Fruit fly (Drosophila melanogaster) whole organism, embryonic: Measurements from ENCODE around the gene CG15543.

ENCODE experiments used
- Ada2b ChIP-seq: fragments of 200-800 bp; sonication (Bioruptor generic); IDR thresholded peaks from 2 replicates; pipeline ENCODE4 v1.3.6; 2022; ENCODE audit warnings: missing biosample characterization, missing genetic modification characterization
- Atf3 ChIP-seq: fragments of 200-800 bp; sonication (Bioruptor generic); optimal IDR thresholded peaks from 3 replicates; lab custom pipeline; 2016; ENCODE audit warnings: missing biosample characterization, missing genetic modification characterization
- CG10959 ChIP-seq: fragments of 200-800 bp; sonication (Bioruptor generic); IDR thresholded peaks from 2 replicates; pipeline ENCODE4 v1.3.6; 2022; ENCODE audit warnings: missing biosample characterization, missing genetic modification characterization
- CG11456 ChIP-seq: fragments of 200-800 bp; sonication (Bioruptor generic); IDR thresholded peaks from 3 replicates; pipeline ENCODE4 v1.3.6; 2022; ENCODE audit warnings: missing biosample characterization, missing genetic modification characterization
- CG12071 ChIP-seq: fragments of 200-800 bp; sonication (Bioruptor generic); optimal IDR thresholded peaks from 3 replicates; lab custom pipeline; 2018; ENCODE audit warnings: missing biosample characterization, mild to moderate bottlenecking, missing genetic modification characterization
- CG12744 ChIP-seq: fragments of 200-800 bp; sonication (Bioruptor generic); optimal IDR thresholded peaks from 2 replicates; lab custom pipeline; 2016; ENCODE audit warnings: missing biosample characterization, missing genetic modification characterization
- CG14667 ChIP-seq: fragments of 200-800 bp; sonication (Bioruptor generic); IDR thresholded peaks from 2 replicates; pipeline ENCODE4 v1.3.6; 2022; ENCODE audit warnings: missing biosample characterization, missing genetic modification characterization
- CG14860 ChIP-seq: fragments of 200-800 bp; sonication (Bioruptor generic); IDR thresholded peaks from 3 replicates; pipeline ENCODE4 v1.3.6; 2022; ENCODE audit warnings: missing biosample characterization, missing genetic modification characterization; ENCODE audit not compliant: partially characterized antibody
- CG1603 ChIP-seq: fragments of 200-800 bp; sonication (Bioruptor generic); optimal IDR thresholded peaks from 2 replicates; lab custom pipeline; 2019; ENCODE audit warnings: missing biosample characterization, mild to moderate bottlenecking, missing genetic modification characterization, moderate library complexity
- CG17328 ChIP-seq: fragments of 200-800 bp; sonication (Bioruptor generic); IDR thresholded peaks from 2 replicates; pipeline ENCODE4 v1.3.6; 2022; ENCODE audit warnings: missing biosample characterization, missing genetic modification characterization
- CG17361 ChIP-seq: fragments of 200-800 bp; sonication (Bioruptor generic); IDR thresholded peaks from 3 replicates; pipeline ENCODE4 v1.3.6; 2022; ENCODE audit warnings: missing biosample characterization, missing genetic modification characterization
- CG1832 ChIP-seq: fragments of 200-800 bp; sonication (Bioruptor generic); optimal IDR thresholded peaks from 2 replicates; lab custom pipeline; 2017; ENCODE audit warnings: missing biosample characterization, mild to moderate bottlenecking, missing genetic modification characterization, inconsistent platforms
- CG31441 ChIP-seq: fragments of 200-800 bp; sonication (Bioruptor generic); IDR thresholded peaks from 2 replicates; pipeline ENCODE4 v1.3.6; 2022; ENCODE audit warnings: missing biosample characterization, missing genetic modification characterization
- CG3281 ChIP-seq: fragments of 200-800 bp; sonication (Bioruptor generic); optimal IDR thresholded peaks from 3 replicates; lab custom pipeline; 2017; ENCODE audit warnings: missing biosample characterization, mild to moderate bottlenecking, missing genetic modification characterization
- CG4282 ChIP-seq: fragments of 200-800 bp; sonication (Bioruptor generic); optimal IDR thresholded peaks from 2 replicates; lab custom pipeline; 2016; ENCODE audit warnings: missing biosample characterization, missing genetic modification characterization
- CG4328 ChIP-seq: fragments of 200-800 bp; sonication (Bioruptor generic); optimal IDR thresholded peaks from 3 replicates; lab custom pipeline; 2017; ENCODE audit warnings: missing biosample characterization, missing genetic modification reagents, missing genetic modification characterization
- CG6254 ChIP-seq: fragments of 200-800 bp; sonication (Bioruptor generic); optimal IDR thresholded peaks from 3 replicates; lab custom pipeline; 2017; ENCODE audit warnings: mild to moderate bottlenecking, missing biosample characterization, missing genetic modification reagents, missing genetic modification characterization
- CG6654 ChIP-seq: fragments of 200-800 bp; sonication (Bioruptor generic); optimal IDR thresholded peaks from 2 replicates; lab custom pipeline; 2017; ENCODE audit warnings: missing biosample characterization, mild to moderate bottlenecking, missing genetic modification characterization
- CG6791 ChIP-seq: fragments of 200-800 bp; sonication (Bioruptor generic); IDR thresholded peaks from 3 replicates; pipeline ENCODE4 v1.3.6; 2022; ENCODE audit warnings: missing biosample characterization, missing genetic modification characterization; ENCODE audit not compliant: partially characterized antibody
- CG6854 ChIP-seq: fragments of 200-800 bp; sonication (Bioruptor generic); optimal IDR thresholded peaks from 3 replicates; lab custom pipeline; 2017; ENCODE audit warnings: missing biosample characterization, mild to moderate bottlenecking, missing genetic modification characterization
- CG7987 ChIP-seq: fragments of 200-800 bp; sonication (Bioruptor generic); optimal IDR thresholded peaks from 2 replicates; lab custom pipeline; 2018; ENCODE audit warnings: missing biosample characterization, mild to moderate bottlenecking, missing genetic modification characterization, moderate library complexity
- CG8944 ChIP-seq: fragments of 200-800 bp; sonication (Bioruptor generic); optimal IDR thresholded peaks from 3 replicates; lab custom pipeline; 2016; ENCODE audit warnings: missing biosample characterization, missing genetic modification characterization
- CG9727 ChIP-seq: fragments of 200-800 bp; sonication (Bioruptor generic); optimal IDR thresholded peaks from 3 replicates; lab custom pipeline; 2017; ENCODE audit warnings: missing biosample characterization, mild to moderate bottlenecking, missing genetic modification characterization
- D19B ChIP-seq: fragments of 200-800 bp; sonication (Bioruptor generic); optimal IDR thresholded peaks from 2 replicates; lab custom pipeline; 2017; ENCODE audit warnings: missing biosample characterization, mild to moderate bottlenecking, missing genetic modification characterization
- Dfd ChIP-seq, 2 experiments: fragments of >200 bp; optimal IDR thresholded peaks; 2 replicates each; lab custom pipeline; 2017; ENCODE audit warnings: missing biosample characterization in 2 of 2, missing genetic modification characterization in 2 of 2
- E2f1 ChIP-seq: fragments of 200-800 bp; sonication (Bioruptor generic); IDR thresholded peaks from 2 replicates; pipeline ENCODE4 v1.3.6; 2022; ENCODE audit warnings: missing biosample characterization, missing genetic modification characterization
- Hmx ChIP-seq: fragments of 200-800 bp; sonication (Bioruptor generic); optimal IDR thresholded peaks from 2 replicates; lab custom pipeline; 2016; ENCODE audit warnings: missing biosample characterization, missing genetic modification characterization
- Hr51 ChIP-seq, 2 experiments: fragments of 200-800 bp; sonication (Bioruptor generic); optimal IDR thresholded peaks; 2 replicates in 1 of 2; 3 replicates in 1 of 2; lab custom pipeline; 2016 to 2018; ENCODE audit warnings: missing biosample characterization in 2 of 2, missing genetic modification characterization in 2 of 2, mild to moderate bottlenecking in 1 of 2, moderate library complexity in 1 of 2
- Hsf ChIP-seq: fragments of 200-800 bp; sonication (Bioruptor generic); optimal IDR thresholded peaks from 3 replicates; lab custom pipeline; 2016; ENCODE audit warnings: missing biosample characterization, missing genetic modification characterization
- Med ChIP-seq: fragments of 200-800 bp; sonication (Bioruptor generic); peaks from one replicate; lab custom pipeline; 2016; ENCODE audit warnings: missing biosample characterization, missing genetic modification characterization, mild to moderate bottlenecking, inconsistent platforms, moderate library complexity
- NC2α ChIP-seq: fragments of 200-800 bp; sonication (Bioruptor generic); optimal IDR thresholded peaks from 2 replicates; lab custom pipeline; 2016; ENCODE audit warnings: missing biosample characterization, missing genetic modification characterization
- Sin3A ChIP-seq: fragments of >200 bp; optimal IDR thresholded peaks from 2 replicates; lab custom pipeline; 2018
- Sox102F ChIP-seq: fragments of 200-800 bp; sonication (Bioruptor generic); optimal IDR thresholded peaks from 2 replicates; lab custom pipeline; 2018; ENCODE audit warnings: missing biosample characterization, mild to moderate bottlenecking, missing genetic modification characterization, moderate library complexity
- Sry-β ChIP-seq: fragments of 200-800 bp; sonication (Bioruptor generic); optimal IDR thresholded peaks from 2 replicates; lab custom pipeline; 2018; ENCODE audit warnings: missing biosample characterization, mild to moderate bottlenecking, missing genetic modification characterization, moderate library complexity
- Vsx1 ChIP-seq: fragments of 200-800 bp; sonication (Bioruptor generic); optimal IDR thresholded peaks from 2 replicates; lab custom pipeline; 2017; ENCODE audit warnings: missing biosample characterization, mild to moderate bottlenecking, missing genetic modification characterization, missing genetic modification reagents
- esg ChIP-seq: fragments of 200-800 bp; sonication (Bioruptor generic); conservative IDR thresholded peaks from 2 replicates; pipeline ENCODE4 v1.3.6; 2022; ENCODE audit warnings: missing biosample characterization, missing genetic modification characterization
- fd3F ChIP-seq: fragments of 200-800 bp; sonication (Bioruptor generic); optimal IDR thresholded peaks from 2 replicates; lab custom pipeline; 2018; ENCODE audit warnings: missing biosample characterization, mild to moderate bottlenecking, missing genetic modification characterization, moderate library complexity
- gem ChIP-seq: fragments of 200-800 bp; sonication (Bioruptor generic); optimal IDR thresholded peaks from 2 replicates; lab custom pipeline; 2019; ENCODE audit warnings: missing biosample characterization, mild to moderate bottlenecking, missing genetic modification characterization, moderate library complexity
- grn ChIP-seq: fragments of 200-800 bp; sonication (Bioruptor generic); optimal IDR thresholded peaks from 3 replicates; lab custom pipeline; 2017; ENCODE audit warnings: missing biosample characterization, missing genetic modification characterization
- jing ChIP-seq: fragments of 200-800 bp; sonication (Bioruptor generic); optimal IDR thresholded peaks from 2 replicates; lab custom pipeline; 2018; ENCODE audit warnings: missing biosample characterization, mild to moderate bottlenecking, missing genetic modification characterization
- lab ChIP-seq: fragments of 200-800 bp; sonication (Bioruptor generic); optimal IDR thresholded peaks from 3 replicates; lab custom pipeline; 2017; ENCODE audit warnings: missing biosample characterization, missing genetic modification characterization, mild to moderate bottlenecking, moderate library complexity, missing genetic modification reagents
- nau ChIP-seq: fragments of 200-800 bp; sonication (Bioruptor generic); optimal IDR thresholded peaks from 3 replicates; lab custom pipeline; 2017; ENCODE audit warnings: missing biosample characterization, mild to moderate bottlenecking, missing genetic modification characterization, missing genetic modification reagents
- nerfin-2 ChIP-seq: fragments of 200-800 bp; sonication (Bioruptor generic); IDR thresholded peaks from 2 replicates; pipeline ENCODE4 v1.3.6; 2022; ENCODE audit warnings: missing biosample characterization, missing genetic modification characterization; ENCODE audit not compliant: partially characterized antibody
- pfk ChIP-seq: fragments of 200-800 bp; sonication (Bioruptor generic); optimal IDR thresholded peaks from 2 replicates; lab custom pipeline; 2018; ENCODE audit warnings: missing biosample characterization, mild to moderate bottlenecking, missing genetic modification characterization, moderate library complexity
- pho ChIP-seq: fragments of 200-800 bp; sonication (Bioruptor generic); optimal IDR thresholded peaks from 2 replicates; lab custom pipeline; 2016; ENCODE audit warnings: missing biosample characterization, missing genetic modification characterization
- prd ChIP-seq, 3 experiments: fragments of >200 bp in 2 of 3; fragments of 200-800 bp in 1 of 3; sonication (Bioruptor generic) in 1 of 3; optimal IDR thresholded peaks in 2 of 3; IDR thresholded peaks in 1 of 3; 2 replicates in 2 of 3; 3 replicates in 1 of 3; pipeline versions ENCODE4 v1.3.6 to Lab custom; 2017 to 2022; ENCODE audit warnings: missing biosample characterization in 1 of 3, missing genetic modification characterization in 1 of 3
- rib ChIP-seq: fragments of 200-800 bp; sonication (Bioruptor generic); IDR thresholded peaks from 2 replicates; pipeline ENCODE4 v1.3.6; 2022; ENCODE audit warnings: missing biosample characterization, missing genetic modification characterization
- sens ChIP-seq: fragments of 200-800 bp; sonication (Bioruptor generic); peaks from one replicate; lab custom pipeline; 2016; ENCODE audit warnings: missing biosample characterization, missing genetic modification characterization
- sens-2 ChIP-seq: fragments of 200-800 bp; sonication (Bioruptor generic); IDR thresholded peaks from 2 replicates; pipeline ENCODE4 v1.3.6; 2022; ENCODE audit warnings: missing biosample characterization, missing genetic modification characterization
- sisA ChIP-seq: fragments of 200-800 bp; sonication (Bioruptor generic); IDR thresholded peaks from 2 replicates; pipeline ENCODE4 v1.3.6; 2022; ENCODE audit warnings: missing biosample characterization, missing genetic modification characterization

Gene CG15543

DNA sequence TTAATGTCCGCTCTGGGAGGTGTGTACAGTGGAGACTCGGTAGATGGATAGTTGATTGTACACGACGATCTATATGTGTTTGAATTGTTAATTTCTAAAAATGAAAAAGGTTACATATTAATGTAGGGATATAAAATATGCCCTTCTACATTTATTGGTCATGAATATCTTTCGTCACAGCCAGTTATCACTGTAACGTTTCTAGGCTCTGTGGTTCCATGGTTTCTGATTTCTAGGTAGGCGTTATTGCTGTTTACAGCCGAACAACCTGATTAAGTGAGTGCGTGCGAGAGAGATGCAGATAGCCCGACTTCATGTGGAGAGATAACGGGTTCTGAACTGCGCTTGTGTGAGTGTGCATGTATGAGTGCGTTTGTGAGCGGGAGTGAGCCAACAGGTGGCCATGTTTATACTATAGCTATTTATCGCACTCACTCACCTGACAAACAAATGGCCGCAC, 39.0 kb downstream of the CG15543 start (continued):
- peak; percentile 95 for TF ChIP-seq lab (GFP tag; lab: Kevin White, UChicago)
- no peak for TF ChIP-seq CG6791
- peak; percentile 73 for TF ChIP-seq CG6654
- peak; percentile 77 for TF ChIP-seq CG6254 (GFP tag; lab: Kevin White, UChicago)
- TF ChIP-seq Hsf = peak; percentile 97
- peak; percentile 86 for TF ChIP-seq CG1832
- TF ChIP-seq pho (GFP tag; lab: Kevin White, UChicago) = peak; percentile 89
- TF ChIP-seq rib (GFP tag; lab: Robert Waterston, UW) = peak; percentile 91
- peak; percentile 97 for TF ChIP-seq CG10959 (GFP tag; lab: Robert Waterston, UW)
- TF ChIP-seq CG6854 (GFP tag; lab: Kevin White, UChicago) = peak; percentile 70
- peak; percentile 95 for TF ChIP-seq CG14667 (GFP tag; lab: Robert Waterston, UW)
- TF ChIP-seq CG17361 (GFP tag; lab: Robert Waterston, UW) = peak; percentile 96
- TF ChIP-seq Sry-β (GFP tag; lab: Kevin White, UChicago) = peak; percentile 46
- peak; percentile 97 for TF ChIP-seq CG17328 (GFP tag; lab: Robert Waterston, UW)
- peak; percentile 91 for TF ChIP-seq Sox102F (GFP tag; lab: Kevin White, UChicago)
- peak; percentile 86 for TF ChIP-seq CG12071 (GFP tag; lab: Kevin White, UChicago)
- peak; percentile 63 for TF ChIP-seq nau (GFP tag; lab: Kevin White, UChicago)
- no peak for TF ChIP-seq Dfd (GFP tag; optimal IDR thresholded peaks at IDR 0.05; lab: Kevin White, UChicago)
- TF ChIP-seq grn = peak; percentile 69
- peak; percentile 96 for TF ChIP-seq CG9727 (GFP tag; lab: Kevin White, UChicago)
- peak; percentile 86 for TF ChIP-seq Atf3
- peak; percentile 50; the same call in 1 of the 2 replicates for TF ChIP-seq sens-2 (GFP tag; lab: Robert Waterston, UW)
- peak; percentile 86 for TF ChIP-seq CG4328 (GFP tag; lab: Kevin White, UChicago)
- peak; percentile 96 for TF ChIP-seq gem (tag; lab: Kevin White, UChicago)
- peak; percentile 33 for TF ChIP-seq pfk (GFP tag; lab: Kevin White, UChicago)
- peak; percentile 88 for TF ChIP-seq CG3281 (GFP tag; lab: Kevin White, UChicago)
- peak; percentile 73 for TF ChIP-seq CG7987
- peak; percentile 96 for TF ChIP-seq Ada2b (GFP tag; lab: Robert Waterston, UW)
- TF ChIP-seq E2f1 (GFP tag; lab: Robert Waterston, UW) = peak; percentile 96
- peak; percentile 94 for TF ChIP-seq CG8944 (GFP tag; lab: Kevin White, UChicago)
- TF ChIP-seq CG14860 = no peak
- TF ChIP-seq Hmx (GFP tag; lab: Kevin White, UChicago) = no peak
- peak; percentile 85 for TF ChIP-seq jing
- no peak for TF ChIP-seq nerfin-2
- TF ChIP-seq D19B = peak; percentile 76
- peak; percentile 99 for TF ChIP-seq Med (GFP tag; lab: Kevin White, UChicago)
- TF ChIP-seq sens = peak; percentile 99
- no peak for TF ChIP-seq Sin3A (lab: Kevin White, UChicago)
- TF ChIP-seq CG11456 = peak; percentile 95
- peak; percentile 76 for TF ChIP-seq esg (GFP tag; lab: Robert Waterston, UW)
- TF ChIP-seq CG1603 (tag; lab: Kevin White, UChicago) = peak; percentile 96
- TF ChIP-seq Hr51 (GFP tag; optimal IDR thresholded peaks at IDR 0.05; lab: Kevin White, UChicago) = peak; percentile 87 to 93
- TF ChIP-seq CG4282 (GFP tag; lab: Kevin White, UChicago) = peak; percentile 84
- TF ChIP-seq sisA = peak; percentile 94
- TF ChIP-seq NC2α (GFP tag; lab: Kevin White, UChicago) = peak; percentile 94
- TF ChIP-seq prd (optimal IDR thresholded peaks at IDR 0.05; lab: Kevin White, UChicago) = no peak
- TF ChIP-seq prd (GFP tag; IDR thresholded peaks at IDR 0.05; lab: Robert Waterston, UW) = peak; percentile 99
- TF ChIP-seq CG31441 (GFP tag; lab: Robert Waterston, UW) = peak; percentile 89
- peak; percentile 70 for TF ChIP-seq Vsx1 (GFP tag; lab: Kevin White, UChicago)
- TF ChIP-seq CG12744 (GFP tag; lab: Kevin White, UChicago) = peak; percentile 87
- peak; percentile 88 for TF ChIP-seq fd3F
